Fruit fly (Drosophila melanogaster): ENCODE measurements around the gene Tim17a2.

Gene Tim17a2

DNA sequence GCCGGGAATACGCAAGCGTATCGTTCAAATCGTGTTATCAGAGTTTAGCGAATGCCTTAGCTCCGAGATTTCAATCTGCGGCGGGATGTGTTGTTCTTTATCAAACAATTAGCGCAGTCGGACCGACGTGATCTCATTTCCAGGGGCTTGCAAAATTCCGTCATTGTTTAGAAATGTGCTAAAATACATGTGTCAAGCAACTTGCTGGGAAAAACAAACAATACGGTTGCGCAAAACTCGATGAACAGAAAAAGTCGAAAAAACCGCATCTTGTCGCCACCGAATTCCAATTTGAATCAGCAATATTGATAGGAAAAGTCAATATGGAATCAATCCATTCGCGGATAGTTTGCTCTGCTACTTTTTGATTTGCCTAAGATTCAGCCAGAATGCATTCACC lies at the start of gene Tim17a2:
Gene Tim17a2 (minus strand): TSS at position 101 of the 400 bp plus-strand sequence.
- TF ChIP-seq Dll (optimal IDR thresholded peaks at IDR 0.05): no peak
- no peak for TF ChIP-seq usp (GFP tag; optimal IDR thresholded peaks at IDR 0.05)
- TF ChIP-seq EcR (GFP tag; optimal IDR thresholded peaks at IDR 0.05): no peak
- no peak for TF ChIP-seq CG8478 (optimal IDR thresholded peaks at IDR 0.05)
- TF ChIP-seq psq (optimal IDR thresholded peaks at IDR 0.05): no peak
- no peak for TF ChIP-seq pan (optimal IDR thresholded peaks at IDR 0.05)

DNA sequence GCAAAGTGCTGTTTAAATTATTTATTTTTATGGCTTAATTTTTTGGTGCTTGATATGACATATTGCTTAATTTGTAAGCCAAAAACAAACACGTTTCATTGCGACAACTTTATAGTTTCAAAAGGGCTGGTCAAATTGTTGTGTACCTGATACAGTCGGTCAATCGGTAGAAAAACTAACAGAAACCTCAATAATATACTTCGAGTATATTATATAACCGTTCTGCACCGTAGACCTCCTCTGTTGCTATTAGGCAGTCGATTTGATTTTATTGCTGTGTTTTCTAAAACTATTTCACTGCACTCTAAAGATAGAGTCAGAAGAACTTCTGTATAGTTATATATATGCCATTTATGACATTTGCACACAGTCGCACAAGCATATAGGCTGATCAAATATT lies 47.8 kb upstream of the Tim17a2 start:
- TF ChIP-seq CG8478 (optimal IDR thresholded peaks at IDR 0.05) (no peak), pan (optimal IDR thresholded peaks at IDR 0.05) (no peak)

DNA sequence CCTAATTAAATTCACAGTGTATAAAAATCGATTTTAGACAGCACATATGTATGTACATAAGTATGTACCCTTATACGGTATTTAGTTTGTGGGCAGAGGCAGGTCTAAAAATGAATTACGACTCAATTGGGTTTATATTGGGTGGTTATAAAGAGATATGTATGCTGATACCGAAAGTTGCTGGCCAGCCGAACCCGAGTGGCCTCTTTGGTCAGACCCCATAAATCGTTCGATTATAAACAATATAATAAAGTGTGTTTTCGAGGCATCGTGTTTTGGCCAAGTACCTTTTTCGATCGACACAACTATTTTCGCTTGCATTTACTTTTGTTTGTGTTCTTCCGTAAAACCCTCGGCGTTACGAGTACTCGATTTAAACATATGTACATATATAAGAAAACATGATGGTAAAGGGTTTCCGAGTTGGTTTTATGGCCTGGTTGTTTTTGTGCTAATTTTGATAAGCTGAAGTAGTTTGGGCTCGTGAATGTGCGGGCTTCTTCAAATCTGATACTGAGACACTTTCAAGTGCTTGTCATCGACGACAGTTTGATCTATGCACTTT lies 46.8 kb upstream of the Tim17a2 start:
- TF ChIP-seq usp (GFP tag; optimal IDR thresholded peaks at IDR 0.05) (no peak), psq (optimal IDR thresholded peaks at IDR 0.05) (no peak), EcR (GFP tag; optimal IDR thresholded peaks at IDR 0.05) (no peak), Dll (optimal IDR thresholded peaks at IDR 0.05) (no peak), CG8478 (optimal IDR thresholded peaks at IDR 0.05) (no peak), pan (optimal IDR thresholded peaks at IDR 0.05) (no peak)

DNA sequence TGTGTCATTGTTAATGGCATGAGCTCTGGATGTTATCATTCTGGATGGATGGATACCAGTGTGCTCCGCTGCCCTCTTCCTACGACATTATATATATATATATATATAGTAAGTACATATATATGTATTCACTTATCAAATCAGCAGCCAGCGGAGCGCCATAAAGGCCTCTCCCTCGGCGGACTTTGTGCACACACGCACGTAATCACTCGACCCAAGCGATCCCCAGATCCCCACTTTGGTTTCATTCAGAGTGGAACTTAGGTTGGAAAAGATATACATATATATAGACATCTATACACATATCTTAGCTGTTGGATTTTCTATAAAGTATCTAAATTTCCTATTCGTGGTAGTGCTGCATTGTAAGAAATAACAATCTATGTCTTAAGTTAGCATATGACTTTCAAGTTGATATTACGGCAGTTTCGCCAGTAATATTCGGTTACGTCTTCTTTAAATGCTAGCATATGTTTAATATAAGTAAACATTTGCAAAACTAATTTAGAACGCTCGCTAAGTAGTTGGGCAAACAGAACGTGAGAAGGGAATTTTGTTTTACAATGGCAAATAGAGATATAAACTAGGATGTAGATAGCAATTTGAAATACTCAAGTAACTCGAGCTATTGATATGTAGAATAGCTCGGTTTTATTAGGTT lies 45.8 kb upstream of the Tim17a2 start:
- no peak for TF ChIP-seq usp (GFP tag; optimal IDR thresholded peaks at IDR 0.05)
- no peak for TF ChIP-seq Dll (optimal IDR thresholded peaks at IDR 0.05)
- TF ChIP-seq EcR (GFP tag; optimal IDR thresholded peaks at IDR 0.05): no peak
- no peak for TF ChIP-seq pan (optimal IDR thresholded peaks at IDR 0.05)
- TF ChIP-seq CG8478 (optimal IDR thresholded peaks at IDR 0.05): no peak
- no peak for TF ChIP-seq psq (optimal IDR thresholded peaks at IDR 0.05)

DNA sequence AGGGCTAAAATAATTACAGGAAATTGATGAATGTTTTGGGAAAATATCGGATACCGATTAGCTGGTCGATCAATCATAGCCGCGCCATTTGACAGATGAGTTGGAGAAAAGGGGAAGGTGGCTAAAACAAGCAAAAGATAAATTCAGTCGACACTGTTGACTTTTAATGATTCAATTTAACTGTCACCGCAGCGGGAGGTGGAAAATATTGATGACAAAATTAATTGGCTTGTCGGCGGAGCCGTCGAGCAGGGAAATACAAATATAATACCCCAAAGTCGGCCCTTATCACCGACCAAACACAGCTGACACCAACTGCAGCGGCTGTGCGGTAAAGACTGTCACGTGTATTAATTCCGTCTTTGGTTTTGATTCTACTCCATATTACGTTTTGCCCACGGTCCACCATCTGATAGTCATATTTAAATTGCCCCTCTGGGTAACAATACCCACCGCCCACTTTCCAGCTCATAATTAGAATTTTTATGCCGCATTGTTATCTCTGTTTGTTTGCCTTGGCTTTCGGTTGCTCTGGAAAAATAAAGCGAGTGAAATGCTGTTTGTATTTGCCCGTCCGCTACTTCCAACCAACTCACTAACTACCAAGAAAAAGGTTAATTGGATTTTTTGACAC lies 43.5 kb upstream of the Tim17a2 start:
- TF ChIP-seq EcR (GFP tag; optimal IDR thresholded peaks at IDR 0.05): no peak
- no peak for TF ChIP-seq CG8478 (optimal IDR thresholded peaks at IDR 0.05)
- TF ChIP-seq pan (optimal IDR thresholded peaks at IDR 0.05): no peak
- TF ChIP-seq Dll (optimal IDR thresholded peaks at IDR 0.05): no peak
- no peak for TF ChIP-seq psq (optimal IDR thresholded peaks at IDR 0.05)
- TF ChIP-seq usp (GFP tag; optimal IDR thresholded peaks at IDR 0.05): no peak

DNA sequence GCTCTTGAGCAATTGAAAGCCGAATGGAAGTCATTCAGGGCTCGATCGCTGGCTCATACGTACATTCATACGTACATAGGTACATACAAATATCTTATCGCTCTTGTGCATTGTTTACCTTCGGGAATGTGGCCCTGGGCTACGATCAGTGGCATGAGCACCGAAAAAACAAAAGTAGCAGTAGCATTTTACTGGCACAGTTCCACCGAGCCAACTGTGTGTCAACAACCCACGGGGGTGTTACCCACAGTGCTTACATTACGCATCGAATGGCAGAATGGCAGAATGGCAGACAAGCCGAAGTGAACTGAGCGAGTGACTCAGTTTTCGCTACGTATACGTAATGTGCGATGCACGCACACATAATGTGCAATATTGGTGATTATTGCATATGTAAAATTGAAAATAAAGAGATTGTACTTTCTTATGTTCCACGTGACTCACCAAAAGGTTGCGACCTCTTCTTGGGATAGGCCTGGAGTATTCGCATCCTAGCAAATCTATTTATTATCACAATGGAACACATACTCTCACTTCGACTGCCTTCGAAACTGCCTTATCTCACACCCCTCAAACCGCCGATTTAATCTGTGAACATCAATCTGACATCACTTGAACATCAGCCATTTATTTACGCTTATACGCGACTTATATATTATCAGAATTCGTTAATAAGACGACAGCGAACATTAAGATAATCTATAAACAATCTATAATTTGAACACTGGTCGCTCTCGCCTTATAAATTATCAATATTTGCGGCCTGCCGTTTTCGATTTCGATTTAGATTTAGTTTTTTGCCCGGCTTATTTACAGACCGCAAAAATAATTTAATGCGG lies 40.7 kb upstream of the Tim17a2 start:
- TF ChIP-seq EcR (GFP tag; optimal IDR thresholded peaks at IDR 0.05): no peak
- TF ChIP-seq CG8478 (optimal IDR thresholded peaks at IDR 0.05): no peak
- no peak for TF ChIP-seq pan (optimal IDR thresholded peaks at IDR 0.05)
- no peak for TF ChIP-seq usp (GFP tag; optimal IDR thresholded peaks at IDR 0.05)
- no peak for TF ChIP-seq psq (optimal IDR thresholded peaks at IDR 0.05)
- no peak for TF ChIP-seq Dll (optimal IDR thresholded peaks at IDR 0.05)

DNA sequence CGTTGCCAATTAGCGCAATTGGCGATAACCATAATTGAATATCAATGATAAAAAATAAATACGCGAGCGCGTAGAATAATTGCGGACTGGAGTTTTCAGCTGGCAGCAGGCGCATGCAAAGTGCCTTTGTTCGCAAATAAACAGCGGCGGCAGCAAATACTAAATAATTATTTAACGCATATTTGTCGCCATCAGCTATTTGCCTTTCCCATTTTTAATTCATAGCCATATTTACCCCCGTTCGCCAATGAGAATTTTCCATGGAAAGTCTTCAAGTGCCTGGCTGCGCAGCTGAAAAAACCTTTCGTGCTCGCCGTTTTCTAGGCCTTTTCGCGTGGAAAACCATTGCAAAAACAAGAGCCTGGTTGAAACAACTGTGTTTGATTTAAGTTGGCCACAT lies 39.4 kb upstream of the Tim17a2 start:
- no peak for TF ChIP-seq psq (optimal IDR thresholded peaks at IDR 0.05)
- no peak for TF ChIP-seq usp (GFP tag; optimal IDR thresholded peaks at IDR 0.05)

DNA sequence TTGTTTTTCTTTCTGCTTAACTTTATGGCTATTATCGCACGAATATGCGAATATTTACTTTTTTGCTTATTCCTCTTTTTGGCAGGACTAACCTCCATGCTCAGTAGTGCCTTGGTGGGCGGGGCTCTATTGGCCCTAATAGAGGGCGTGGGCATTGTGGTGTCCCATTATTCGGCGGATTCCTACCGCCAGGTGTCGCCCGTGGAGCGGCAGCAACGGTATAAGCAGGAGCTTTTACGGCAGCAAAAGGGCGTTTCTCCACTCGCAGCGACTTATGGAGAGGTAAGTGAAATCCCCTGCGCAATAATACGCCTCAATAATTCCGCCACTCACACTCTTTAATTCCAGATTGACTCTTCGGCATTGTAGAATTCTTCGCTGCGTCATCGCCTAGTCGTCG lies 38.1 kb upstream of the Tim17a2 start:
- TF ChIP-seq pan (optimal IDR thresholded peaks at IDR 0.05) (no peak), EcR (GFP tag; optimal IDR thresholded peaks at IDR 0.05) (no peak), CG8478 (optimal IDR thresholded peaks at IDR 0.05) (no peak), Dll (optimal IDR thresholded peaks at IDR 0.05) (no peak), usp (GFP tag; optimal IDR thresholded peaks at IDR 0.05) (no peak), psq (optimal IDR thresholded peaks at IDR 0.05) (no peak)

DNA sequence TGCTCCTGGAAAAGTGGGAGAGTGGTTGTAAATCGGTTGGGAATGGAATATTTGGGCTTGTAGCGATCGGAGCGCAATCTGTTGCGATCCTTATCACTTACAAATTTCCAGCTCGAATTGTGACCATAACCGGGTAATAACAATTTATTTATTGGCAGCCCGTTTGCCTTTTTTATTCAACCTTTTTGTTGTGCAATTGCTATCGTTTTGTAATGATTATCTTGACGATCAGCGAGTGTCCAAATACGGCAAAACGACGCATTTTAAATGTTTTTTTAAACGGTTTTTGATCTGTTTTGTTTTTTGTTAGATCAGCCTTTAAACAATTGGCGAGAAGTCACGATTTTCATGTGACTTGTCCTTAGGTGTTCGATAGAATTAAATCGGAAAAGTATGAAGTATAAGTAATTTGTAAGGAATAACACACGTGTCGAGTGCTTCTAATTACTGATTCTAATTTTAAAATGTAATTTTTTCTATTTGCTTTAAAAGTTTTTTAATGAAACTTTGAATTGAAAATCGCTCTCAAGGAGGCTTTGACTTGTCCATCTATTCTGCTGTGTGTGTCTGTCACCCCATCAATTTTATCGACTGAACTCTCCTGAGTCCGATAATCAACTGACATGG lies 37.2 kb upstream of the Tim17a2 start, which contains the start of gene Tim17b1:
Gene Tim17b1 (plus strand): TSS at position 577 of the 627 bp plus-strand sequence.
- TF ChIP-seq usp (GFP tag; optimal IDR thresholded peaks at IDR 0.05) (no peak), CG8478 (optimal IDR thresholded peaks at IDR 0.05) (no peak), psq (optimal IDR thresholded peaks at IDR 0.05) (no peak), EcR (GFP tag; optimal IDR thresholded peaks at IDR 0.05) (no peak), pan (optimal IDR thresholded peaks at IDR 0.05) (no peak), Dll (optimal IDR thresholded peaks at IDR 0.05) (no peak)

DNA sequence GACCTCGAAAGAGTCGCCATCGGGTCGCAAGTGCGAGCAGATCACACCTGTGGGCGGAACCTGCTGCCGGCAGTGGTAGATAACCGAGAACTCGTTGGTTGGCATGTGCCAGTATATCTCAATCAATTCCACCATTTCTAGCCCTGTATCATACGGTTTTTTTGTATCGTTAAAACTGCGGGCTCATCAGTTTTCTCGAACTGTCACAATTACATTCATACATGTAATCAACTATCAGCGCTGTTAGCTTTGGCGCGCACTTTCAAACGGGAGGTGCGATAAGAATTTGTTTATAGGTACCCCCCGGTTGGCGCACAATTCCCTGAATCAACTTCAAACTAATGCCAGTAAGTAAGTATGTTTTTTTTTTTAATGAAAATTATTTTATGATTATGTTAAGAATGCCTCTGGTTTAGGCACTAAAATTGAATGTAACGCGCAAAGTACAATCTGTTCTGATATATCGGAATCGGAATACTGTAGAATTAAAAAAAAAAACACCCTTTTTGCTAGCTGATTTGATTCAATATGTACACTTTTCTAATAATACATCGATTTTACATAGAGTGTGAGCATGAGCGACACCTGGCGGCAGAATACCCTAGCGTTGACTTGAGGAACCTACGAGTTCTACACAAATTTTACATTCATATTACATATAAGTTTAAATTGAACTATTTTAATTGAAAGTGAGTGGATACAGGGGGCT lies 36.3 kb upstream of the Tim17a2 start:
- TF ChIP-seq Dll (optimal IDR thresholded peaks at IDR 0.05): no peak
- TF ChIP-seq CG8478 (optimal IDR thresholded peaks at IDR 0.05): no peak
- TF ChIP-seq EcR (GFP tag; optimal IDR thresholded peaks at IDR 0.05): no peak
- TF ChIP-seq usp (GFP tag; optimal IDR thresholded peaks at IDR 0.05): no peak
- TF ChIP-seq pan (optimal IDR thresholded peaks at IDR 0.05): no peak
- no peak for TF ChIP-seq psq (optimal IDR thresholded peaks at IDR 0.05)

DNA sequence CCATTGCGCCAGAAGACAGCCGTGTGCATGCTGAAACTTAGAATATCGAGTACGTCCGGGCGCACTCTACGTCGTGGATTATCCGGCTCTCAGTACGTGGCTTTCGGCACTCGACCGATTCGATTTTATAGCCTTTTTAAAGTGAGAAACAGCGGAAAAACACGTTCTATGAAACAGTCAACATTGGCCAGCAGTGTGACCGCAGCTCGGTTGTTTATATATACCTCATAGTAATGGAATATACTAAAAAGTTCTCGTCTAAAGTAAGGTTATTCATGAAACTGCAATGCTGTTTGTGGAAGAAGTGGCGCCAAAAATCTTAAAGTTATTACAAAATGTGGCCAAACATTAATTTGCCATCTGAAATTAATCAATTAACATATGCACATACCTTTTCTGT lies 34.8 kb upstream of the Tim17a2 start:
- TF ChIP-seq Dll (optimal IDR thresholded peaks at IDR 0.05) (no peak), usp (GFP tag; optimal IDR thresholded peaks at IDR 0.05) (no peak), psq (optimal IDR thresholded peaks at IDR 0.05) (no peak), pan (optimal IDR thresholded peaks at IDR 0.05) (no peak), EcR (GFP tag; optimal IDR thresholded peaks at IDR 0.05) (no peak), CG8478 (optimal IDR thresholded peaks at IDR 0.05) (no peak)

Measured in whole organism.